Worm (Caenorhabditis elegans) whole organism, mixed stage, embryonic: Measurements from ENCODE around the gene srh-1.

Experiments used
- ceh-83 ChIP-seq: fragments of 200-800 bp; sonication (Bioruptor generic); optimal IDR thresholded peaks from 2 replicates; lab custom pipeline; 2018; ENCODE audit warnings: mild to moderate bottlenecking, missing genetic modification characterization, missing compliant biosample characterization
- ces-1 ChIP-seq: fragments of 150-350 bp; optimal IDR thresholded peaks from 2 replicates; lab custom pipeline; 2014; ENCODE audit warnings: missing biosample characterization, missing genetic modification reagents, missing genetic modification characterization
- elt-1 ChIP-seq: sonication (generic microtip); optimal IDR thresholded peaks from 2 replicates; lab custom pipeline; 2017; ENCODE audit warnings: missing genetic modification characterization, mild to moderate bottlenecking, missing compliant biosample characterization, antibody characterized with exemption, moderate library complexity, borderline replicate concordance; ENCODE audit not compliant: insufficient read depth
- mab-5 ChIP-seq: fragments of 150-350 bp; optimal IDR thresholded peaks from 2 replicates; lab custom pipeline; 2014; ENCODE audit warnings: missing biosample characterization, missing genetic modification characterization
- nhr-237 ChIP-seq: fragments of 150-350 bp; optimal IDR thresholded peaks from 2 replicates; lab custom pipeline; 2014; ENCODE audit warnings: missing biosample characterization, missing genetic modification characterization
- nhr-28 ChIP-seq: fragments of 150-350 bp; optimal IDR thresholded peaks from 2 replicates; lab custom pipeline; 2014; ENCODE audit warnings: missing biosample characterization, missing genetic modification characterization
- pha-4 ChIP-seq: fragments of 150-350 bp; optimal IDR thresholded peaks from 2 replicates; lab custom pipeline; 2018; ENCODE audit warnings: missing biosample characterization, missing genetic modification reagents, missing genetic modification characterization
- unc-120 ChIP-seq: sonication (generic microtip); optimal IDR thresholded peaks from 2 replicates; lab custom pipeline; 2017; ENCODE audit warnings: missing genetic modification characterization, missing compliant biosample characterization; ENCODE audit not compliant: poor library complexity, severe bottlenecking

DNA sequence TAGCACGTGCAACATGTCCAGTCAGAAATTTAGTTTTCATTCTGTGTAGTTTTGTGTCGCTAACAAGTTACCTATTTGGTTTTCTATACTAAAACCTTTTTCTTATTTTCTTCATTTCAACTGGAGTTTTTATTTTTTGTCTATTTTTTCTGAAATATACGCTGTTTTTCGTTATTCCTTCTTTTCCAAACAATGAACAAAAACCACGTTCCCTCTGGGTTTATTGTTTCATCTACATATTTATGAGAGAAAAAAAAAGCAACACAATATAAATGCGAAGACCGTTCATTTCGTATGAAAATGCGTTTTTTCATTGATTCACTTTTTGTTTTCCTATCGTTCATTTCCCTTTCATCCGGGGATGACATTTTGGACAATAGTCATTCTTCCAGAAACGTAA, 6.3 kb upstream of the srh-1 start, which contains the start of gene T11F9.22:
- TF ChIP-seq ceh-83 (GFP tag; lab: Kevin White, UChicago): no peak
- no peak for TF ChIP-seq elt-1
- TF ChIP-seq pha-4: no peak
- no peak for TF ChIP-seq mab-5 (tag; lab: Kevin White, UChicago)
- no peak for TF ChIP-seq nhr-237
- TF ChIP-seq nhr-28 (tag; lab: Kevin White, UChicago): no peak
- no peak for TF ChIP-seq unc-120 (tag; lab: Kevin White, UChicago)
- no peak for TF ChIP-seq ces-1 (GFP tag; lab: Kevin White, UChicago)
